Worm (Caenorhabditis elegans) whole organism, late embryonic: ENCODE data around the gene col-77.

Source experiments
- ceh-18 ChIP-seq: sonication (generic microtip); optimal IDR thresholded peaks from 2 replicates; lab custom pipeline; 2016; ENCODE audit warnings: missing genetic modification characterization, missing compliant biosample characterization
- ceh-45 ChIP-seq: fragments of 200-800 bp; sonication (Bioruptor generic); IDR thresholded peaks from 2 replicates; pipeline ENCODE4 v1.3.6; 2022; ENCODE audit warnings: missing genetic modification reagents, missing genetic modification characterization, missing compliant biosample characterization
- hlh-8 ChIP-seq: sonication (generic microtip); optimal IDR thresholded peaks from 2 replicates; lab custom pipeline; 2016; ENCODE audit warnings: missing genotype, missing genetic modification characterization, missing compliant biosample characterization
- lin-11 ChIP-seq: fragments of 200-800 bp; sonication (Bioruptor generic); optimal IDR thresholded peaks from 2 replicates; lab custom pipeline; 2018; ENCODE audit warnings: mild to moderate bottlenecking, missing genetic modification characterization, missing compliant biosample characterization
- madf-2 ChIP-seq: sonication (generic microtip); optimal IDR thresholded peaks from 2 replicates; lab custom pipeline; 2017; ENCODE audit warnings: missing genetic modification characterization, missing compliant biosample characterization
- unc-86 ChIP-seq: sonication (generic microtip); optimal IDR thresholded peaks from 2 replicates; lab custom pipeline; 2016; ENCODE audit warnings: missing genetic modification characterization, missing compliant biosample characterization

DNA sequence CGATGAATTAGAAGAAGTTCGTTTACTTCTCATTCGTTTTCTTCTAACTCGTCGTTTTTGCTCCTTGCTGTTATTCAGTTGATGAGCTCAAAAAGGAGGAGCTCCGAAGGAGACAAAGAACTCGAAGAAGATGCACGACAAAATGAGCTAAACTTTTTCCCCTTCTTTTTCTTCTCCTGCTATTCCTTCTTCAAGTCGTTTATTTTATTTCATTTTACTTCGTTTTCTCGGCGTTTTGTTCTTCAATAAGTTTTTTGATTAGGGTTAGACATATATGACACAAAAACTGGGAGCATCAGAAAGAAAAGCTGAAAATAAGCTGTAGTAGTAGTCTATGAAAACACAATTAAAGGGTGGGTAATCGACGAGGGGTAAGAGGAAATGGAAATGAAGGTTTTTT lies 47.2 kb downstream of the col-77 start:
- TF ChIP-seq lin-11 (tag; lab: Kevin White, UChicago) (no peak), ceh-45 (GFP tag; lab: Robert Waterston, UW) (no peak), ceh-18 (tag; lab: Kevin White, UChicago) (no peak), unc-86 (tag; lab: Kevin White, UChicago) (no peak), hlh-8 (tag; lab: Kevin White, UChicago) (no peak), madf-2 (no peak)
